Worm (Caenorhabditis elegans): Measurements from ENCODE around the gene F55G7.5.

Gene F55G7.5

DNA sequence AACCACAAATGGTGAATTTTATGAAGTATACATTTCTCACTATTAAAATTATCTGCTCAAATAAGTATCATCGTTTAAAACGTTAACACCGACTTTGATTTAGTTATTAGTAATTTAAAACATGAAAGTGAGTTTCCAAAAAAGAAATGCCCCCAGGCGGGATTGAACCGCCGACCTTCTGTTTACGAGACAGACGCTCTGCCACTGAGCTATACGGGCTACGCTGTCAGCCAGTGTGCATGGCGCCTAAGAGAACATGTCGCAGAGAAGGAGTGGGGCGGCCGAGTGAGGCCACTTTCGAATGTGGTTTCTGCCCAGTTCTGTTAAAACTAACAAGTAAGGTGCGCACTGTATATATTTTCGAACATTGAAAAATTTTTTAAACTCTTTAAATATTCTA, 3.8 kb downstream of the F55G7.5 start:
- peak; percentile 20 for TF ChIP-seq skn-1 (tag; optimal IDR thresholded peaks at IDR 0.05)
- peak; percentile 33 for TF ChIP-seq nhr-77 (tag; optimal IDR thresholded peaks at IDR 0.05)
- no peak for TF ChIP-seq nhr-12 (tag; optimal IDR thresholded peaks at IDR 0.05)
- TF ChIP-seq nhr-43 (tag; optimal IDR thresholded peaks at IDR 0.05; ENCODE audit: poor library complexity, severe bottlenecking) = peak; percentile 58
- peak; percentile 1 for TF ChIP-seq lin-39 (tag; optimal IDR thresholded peaks at IDR 0.05)
- TF ChIP-seq snpc-4 (tag; optimal IDR thresholded peaks at IDR 0.05) = peak; percentile 6
- TF ChIP-seq elt-2 (tag; optimal IDR thresholded peaks at IDR 0.05) = peak; percentile 37
- TF ChIP-seq pha-4 (tag; optimal IDR thresholded peaks at IDR 0.05) = peak; percentile 56
- TF ChIP-seq fkh-10 (GFP tag; optimal IDR thresholded peaks at IDR 0.05) = no peak
- peak; percentile 68 for TF ChIP-seq tbx-2 (tag; optimal IDR thresholded peaks at IDR 0.05)
- no peak for TF ChIP-seq egl-27 (tag; optimal IDR thresholded peaks at IDR 0.05)
- TF ChIP-seq nhr-11 (tag; optimal IDR thresholded peaks at IDR 0.05) = no peak
- no peak for TF ChIP-seq nhr-76 (tag; optimal IDR thresholded peaks at IDR 0.05)
- TF ChIP-seq nhr-23 (tag; optimal IDR thresholded peaks at IDR 0.05) = no peak
- TF ChIP-seq jun-1 (tag; optimal IDR thresholded peaks at IDR 0.05) = peak; percentile 15
- peak; percentile 38 for TF ChIP-seq ceh-28 (tag; optimal IDR thresholded peaks at IDR 0.05)
- TF ChIP-seq hmg-11 (tag; optimal IDR thresholded peaks at IDR 0.05) = peak; percentile 91
- no peak for TF ChIP-seq fkh-2 (tag; optimal IDR thresholded peaks at IDR 0.05)

DNA sequence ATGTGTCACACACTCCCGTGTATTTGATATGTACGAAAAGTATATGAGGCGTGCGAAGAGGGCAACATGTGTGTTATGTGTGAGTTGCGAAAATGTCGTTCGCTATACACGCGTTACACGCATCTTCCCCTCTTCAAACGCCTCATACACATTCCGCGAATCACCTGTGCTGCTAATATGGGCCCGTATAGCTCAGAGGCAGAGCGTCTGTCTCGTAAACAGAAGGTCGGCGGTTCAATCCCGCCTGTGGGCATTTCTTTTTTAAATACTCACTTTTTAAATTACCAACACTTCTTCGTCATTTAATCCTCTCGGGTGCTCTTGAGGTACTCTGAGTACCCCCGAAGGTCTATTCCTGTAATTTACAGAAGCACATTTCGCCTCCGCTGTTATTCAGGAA, 5.2 kb downstream of the F55G7.5 start:
- TF ChIP-seq snpc-4 (tag; optimal IDR thresholded peaks at IDR 0.05) = no peak
- TF ChIP-seq ceh-16 (tag; optimal IDR thresholded peaks at IDR 0.05) = no peak
- TF ChIP-seq nfya-1 (tag; optimal IDR thresholded peaks at IDR 0.05; ENCODE audit: insufficient read depth) = no peak
- TF ChIP-seq daf-12 (tag; optimal IDR thresholded peaks at IDR 0.05) = no peak
- no peak for TF ChIP-seq ztf-4 (tag; optimal IDR thresholded peaks at IDR 0.05)

ce11 chrX:11931559-11931958, 7.2 kb downstream of the F55G7.5 start, which contains the start of gene dot-1.4:
Gene dot-1.4 (minus strand): TSS chrX:11931659.
- no peak for TF ChIP-seq unc-39 (tag; optimal IDR thresholded peaks at IDR 0.05)
- no peak for TF ChIP-seq hmg-11 (tag; optimal IDR thresholded peaks at IDR 0.05)
- TF ChIP-seq lsy-12 (tag; optimal IDR thresholded peaks at IDR 0.05) = no peak
- TF ChIP-seq R02D3.7 (tag; optimal IDR thresholded peaks at IDR 0.05) = no peak
- no peak for TF ChIP-seq tbx-2 (tag; optimal IDR thresholded peaks at IDR 0.05)
- TF ChIP-seq sea-2 (GFP tag; optimal IDR thresholded peaks at IDR 0.05) = no peak
- TF ChIP-seq nhr-12 (tag; optimal IDR thresholded peaks at IDR 0.05) = no peak
- TF ChIP-seq skn-1 (tag; optimal IDR thresholded peaks at IDR 0.05) = no peak
- no peak for TF ChIP-seq pha-4 (tag; optimal IDR thresholded peaks at IDR 0.05)
- TF ChIP-seq nhr-28 (tag; optimal IDR thresholded peaks at IDR 0.05) = no peak
- no peak for TF ChIP-seq ceh-28 (tag; optimal IDR thresholded peaks at IDR 0.05)

ce11 chrX:11927585-11927984, 11.1 kb downstream of the F55G7.5 start, which contains the start of gene F55G7.4:
Gene F55G7.4 (plus strand): TSS chrX:11927885.
- TF ChIP-seq sea-2 (GFP tag; optimal IDR thresholded peaks at IDR 0.05) = no peak

DNA sequence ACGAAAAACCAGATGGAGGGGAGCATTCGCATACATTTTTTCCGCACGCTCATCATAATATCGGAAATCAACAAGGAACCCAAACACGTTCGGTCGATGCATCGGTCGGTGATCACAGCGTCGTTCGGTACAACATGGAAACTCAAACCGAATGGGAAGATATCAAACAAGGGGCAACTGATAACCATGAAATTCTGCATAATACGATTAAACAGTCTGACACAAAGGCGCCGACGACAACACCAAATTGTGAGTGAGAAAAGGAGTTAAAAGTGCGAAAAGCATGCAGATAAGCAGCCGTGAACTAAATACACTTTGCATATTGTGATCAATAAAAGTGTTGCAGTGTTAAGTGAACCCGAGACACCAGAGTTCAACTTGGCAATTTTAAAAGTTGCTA, 13.5 kb downstream of the F55G7.5 start:
- TF ChIP-seq elt-2 (tag; optimal IDR thresholded peaks at IDR 0.05) (peak; percentile 77), ztf-11 (tag; optimal IDR thresholded peaks at IDR 0.05) (no peak), pqm-1 (tag; optimal IDR thresholded peaks at IDR 0.05) (peak; percentile 3)

- TF ChIP-seq fos-1 (tag; optimal IDR thresholded peaks at IDR 0.05) (no peak), ztf-4 (tag; optimal IDR thresholded peaks at IDR 0.05) (no peak), ceh-28 (tag; optimal IDR thresholded peaks at IDR 0.05) (peak; percentile 74), snpc-4 (tag; optimal IDR thresholded peaks at IDR 0.05) (peak; percentile 86), nhr-43 (tag; optimal IDR thresholded peaks at IDR 0.05; ENCODE audit: poor library complexity, severe bottlenecking) (peak; percentile 71), pha-4 (tag; optimal IDR thresholded peaks at IDR 0.05) (no peak), nhr-77 (tag; optimal IDR thresholded peaks at IDR 0.05) (peak; percentile 82), ceh-9 (tag; optimal IDR thresholded peaks at IDR 0.05) (no peak), nfya-1 (tag; optimal IDR thresholded peaks at IDR 0.05; ENCODE audit: insufficient read depth) (peak; percentile 25), ceh-82 (tag; optimal IDR thresholded peaks at IDR 0.05) (peak; percentile 43), nhr-25 (tag; optimal IDR thresholded peaks at IDR 0.05) (peak; percentile 83), nhr-67 (tag; optimal IDR thresholded peaks at IDR 0.05) (no peak), lsy-12 (tag; optimal IDR thresholded peaks at IDR 0.05) (peak; percentile 9), tbx-2 (tag; optimal IDR thresholded peaks at IDR 0.05) (peak; percentile 66), aly-2 (tag; optimal IDR thresholded peaks at IDR 0.05) (no peak), skn-1 (tag; optimal IDR thresholded peaks at IDR 0.05) (peak; percentile 19), elt-3 (tag; optimal IDR thresholded peaks at IDR 0.05) (peak in 1 of 3 experiments; percentile 37), jun-1 (tag; optimal IDR thresholded peaks at IDR 0.05) (peak; percentile 20), fkh-2 (tag; optimal IDR thresholded peaks at IDR 0.05) (no peak), mdl-1 (tag; optimal IDR thresholded peaks at IDR 0.05) (no peak), elt-2 (tag; optimal IDR thresholded peaks at IDR 0.05) (peak; percentile 28), hmg-11 (tag; optimal IDR thresholded peaks at IDR 0.05) (peak; percentile 20), egl-5 (tag; optimal IDR thresholded peaks at IDR 0.05) (no peak)
Measured at ce11 chrX:11924158-11924557, 14.6 kb downstream of the F55G7.5 start, which contains the start of gene F55G7.1. Gene F55G7.1 (plus strand): TSS chrX:11924433.
